Fruit fly (Drosophila melanogaster) whole organism, embryonic: ENCODE data around the gene Cpr30B.
A peak's percentile ranks its signal among the peaks of the same experiment; 100 is the strongest.

Source experiments
- BEAF-32 ChIP-seq: fragments of 200-800 bp; sonication (Bioruptor generic); optimal IDR thresholded peaks from 3 replicates; lab custom pipeline; 2017; ENCODE audit warnings: missing biosample characterization, missing genetic modification characterization, mild to moderate bottlenecking, moderate library complexity, missing genetic modification reagents
- CG10147 ChIP-seq: fragments of 200-800 bp; sonication (Bioruptor generic); optimal IDR thresholded peaks from 2 replicates; lab custom pipeline; 2019; ENCODE audit warnings: missing biosample characterization, mild to moderate bottlenecking, missing genetic modification characterization, moderate library complexity
- CG10543 ChIP-seq: fragments of 200-800 bp; sonication (Bioruptor generic); optimal IDR thresholded peaks from 3 replicates; lab custom pipeline; 2017; ENCODE audit warnings: missing biosample characterization, mild to moderate bottlenecking, missing genetic modification characterization, moderate library complexity
- CG10654 ChIP-seq: fragments of 200-800 bp; sonication (Bioruptor generic); optimal IDR thresholded peaks from 2 replicates; lab custom pipeline; 2016; ENCODE audit warnings: missing biosample characterization, missing genetic modification characterization
- CG10959 ChIP-seq: fragments of 200-800 bp; sonication (Bioruptor generic); IDR thresholded peaks from 2 replicates; pipeline ENCODE4 v1.3.6; 2022; ENCODE audit warnings: missing biosample characterization, missing genetic modification characterization
- CG11560 ChIP-seq: fragments of 200-800 bp; sonication (Bioruptor generic); IDR thresholded peaks from 3 replicates; pipeline ENCODE4 v1.3.6; 2022; ENCODE audit warnings: missing biosample characterization, missing genetic modification characterization
- CG12744 ChIP-seq: fragments of 200-800 bp; sonication (Bioruptor generic); optimal IDR thresholded peaks from 2 replicates; lab custom pipeline; 2016; ENCODE audit warnings: missing biosample characterization, missing genetic modification characterization
- CG13123 ChIP-seq: fragments of 200-800 bp; sonication (Bioruptor generic); optimal IDR thresholded peaks from 2 replicates; lab custom pipeline; 2016; ENCODE audit warnings: missing biosample characterization, missing genetic modification characterization
- CG13424 ChIP-seq: fragments of 200-800 bp; sonication (Bioruptor generic); optimal IDR thresholded peaks from 2 replicates; lab custom pipeline; 2019; ENCODE audit warnings: missing biosample characterization, mild to moderate bottlenecking, missing genetic modification characterization, moderate library complexity
- CG17385 ChIP-seq: fragments of 200-800 bp; sonication (Bioruptor generic); optimal IDR thresholded peaks from 3 replicates; lab custom pipeline; 2018; ENCODE audit warnings: missing biosample characterization, mild to moderate bottlenecking, missing genetic modification characterization
- CG1792 ChIP-seq: fragments of 200-800 bp; sonication (Bioruptor generic); optimal IDR thresholded peaks from 2 replicates; lab custom pipeline; 2016; ENCODE audit warnings: missing biosample characterization, missing genetic modification characterization
- CG1832 ChIP-seq: fragments of 200-800 bp; sonication (Bioruptor generic); optimal IDR thresholded peaks from 2 replicates; lab custom pipeline; 2017; ENCODE audit warnings: missing biosample characterization, mild to moderate bottlenecking, missing genetic modification characterization, inconsistent platforms
- CG2678 ChIP-seq: fragments of 200-800 bp; sonication (Bioruptor generic); optimal IDR thresholded peaks from 3 replicates; lab custom pipeline; 2019; ENCODE audit warnings: missing biosample characterization, mild to moderate bottlenecking, missing genetic modification characterization, moderate library complexity
- CG3065 ChIP-seq: fragments of 200-800 bp; sonication (Bioruptor generic); optimal IDR thresholded peaks from 2 replicates; lab custom pipeline; 2016; ENCODE audit warnings: missing biosample characterization, missing genetic modification characterization
- CG3407 ChIP-seq: fragments of 200-800 bp; sonication (Bioruptor generic); optimal IDR thresholded peaks from 2 replicates; lab custom pipeline; 2018; ENCODE audit warnings: missing biosample characterization, mild to moderate bottlenecking, missing genetic modification characterization
- CG5180 ChIP-seq: fragments of 200-800 bp; sonication (Bioruptor generic); optimal IDR thresholded peaks from 3 replicates; lab custom pipeline; 2017; ENCODE audit warnings: missing biosample characterization, missing genetic modification characterization, mild to moderate bottlenecking, moderate library complexity, missing genetic modification reagents
- CG6791 ChIP-seq: fragments of 200-800 bp; sonication (Bioruptor generic); IDR thresholded peaks from 3 replicates; pipeline ENCODE4 v1.3.6; 2022; ENCODE audit warnings: missing biosample characterization, missing genetic modification characterization; ENCODE audit not compliant: partially characterized antibody
- CG6813 ChIP-seq: fragments of 200-800 bp; sonication (Bioruptor generic); optimal IDR thresholded peaks from 2 replicates; lab custom pipeline; 2017; ENCODE audit warnings: missing biosample characterization, missing genetic modification characterization, mild to moderate bottlenecking, moderate library complexity, missing genetic modification reagents
- CG7271 ChIP-seq: fragments of 200-800 bp; sonication (Bioruptor generic); optimal IDR thresholded peaks from 2 replicates; lab custom pipeline; 2018; ENCODE audit warnings: missing biosample characterization, mild to moderate bottlenecking, missing genetic modification characterization, moderate library complexity
- CG7357 ChIP-seq: fragments of 200-800 bp; sonication (Bioruptor generic); IDR thresholded peaks from 3 replicates; pipeline ENCODE4 v1.3.6; 2022; ENCODE audit warnings: missing biosample characterization, missing genetic modification characterization
- CG7556 ChIP-seq: fragments of 200-800 bp; sonication (Bioruptor generic); optimal IDR thresholded peaks from 2 replicates; lab custom pipeline; 2017; ENCODE audit warnings: missing biosample characterization, mild to moderate bottlenecking, missing genetic modification characterization
- CG9437 ChIP-seq: fragments of 200-800 bp; sonication (Bioruptor generic); optimal IDR thresholded peaks from 2 replicates; lab custom pipeline; 2018; ENCODE audit warnings: missing biosample characterization, mild to moderate bottlenecking, missing genetic modification characterization
- CHES-1-like ChIP-seq: fragments of 200-800 bp; sonication (Bioruptor generic); optimal IDR thresholded peaks from 2 replicates; lab custom pipeline; 2016; ENCODE audit warnings: missing biosample characterization, missing genetic modification characterization
- D19A ChIP-seq: fragments of 200-800 bp; optimal IDR thresholded peaks from 3 replicates; lab custom pipeline; 2019; ENCODE audit warnings: missing biosample characterization, mild to moderate bottlenecking, missing genetic modification characterization, moderate library complexity
- E2f1 ChIP-seq: fragments of 200-800 bp; sonication (Bioruptor generic); IDR thresholded peaks from 2 replicates; pipeline ENCODE4 v1.3.6; 2022; ENCODE audit warnings: missing biosample characterization, missing genetic modification characterization
- HHEX ChIP-seq: fragments of 200-800 bp; sonication (Bioruptor generic); optimal IDR thresholded peaks from 3 replicates; lab custom pipeline; 2017; ENCODE audit warnings: missing biosample characterization, mild to moderate bottlenecking, missing genetic modification characterization, missing genetic modification reagents
- Lpt ChIP-seq: fragments of >200 bp; optimal IDR thresholded peaks from 2 replicates; lab custom pipeline; 2018; ENCODE audit warnings: missing biosample characterization, missing genetic modification characterization
- Optix ChIP-seq: fragments of 200-800 bp; sonication (Bioruptor generic); IDR thresholded peaks from 3 replicates; pipeline ENCODE4 v1.3.6; 2022; ENCODE audit warnings: missing biosample characterization, missing genetic modification characterization
- PHDP ChIP-seq: fragments of 200-800 bp; sonication (Bioruptor generic); optimal IDR thresholded peaks from 3 replicates; lab custom pipeline; 2018; ENCODE audit warnings: missing biosample characterization, mild to moderate bottlenecking, missing genetic modification characterization, moderate library complexity
- Pdp1 ChIP-seq, 2 experiments: fragments of 200-800 bp; sonication (Bioruptor generic); optimal IDR thresholded peaks; 3 replicates each; lab custom pipeline; 2016; ENCODE audit warnings: missing biosample characterization in 2 of 2, missing genetic modification characterization in 2 of 2, mild to moderate bottlenecking in 1 of 2, moderate library complexity in 1 of 2
- Stat92E ChIP-seq, 3 experiments: fragments of >200 bp in 2 of 3; fragments of 200-800 bp in 1 of 3; sonication (Bioruptor generic) in 1 of 3; optimal IDR thresholded peaks; 2 replicates each; lab custom pipeline; 2017 to 2019; ENCODE audit warnings: missing biosample characterization in 3 of 3, missing genetic modification characterization in 3 of 3, mild to moderate bottlenecking in 1 of 3, moderate library complexity in 1 of 3
- bigmax ChIP-seq: fragments of 200-800 bp; sonication (Bioruptor generic); optimal IDR thresholded peaks from 2 replicates; lab custom pipeline; 2018; ENCODE audit warnings: missing biosample characterization, mild to moderate bottlenecking, missing genetic modification characterization
- danr ChIP-seq: fragments of 200-800 bp; sonication (Bioruptor generic); IDR thresholded peaks from 2 replicates; pipeline ENCODE4 v1.3.6; 2022; ENCODE audit warnings: missing biosample characterization, missing genetic modification characterization
- fd64A ChIP-seq: fragments of 200-800 bp; sonication (Bioruptor generic); optimal IDR thresholded peaks from 3 replicates; lab custom pipeline; 2018; ENCODE audit warnings: missing biosample characterization, mild to moderate bottlenecking, missing genetic modification characterization
- fd96Cb ChIP-seq: fragments of 200-800 bp; sonication (Bioruptor generic); optimal IDR thresholded peaks from 2 replicates; lab custom pipeline; 2018; ENCODE audit warnings: missing biosample characterization, mild to moderate bottlenecking, missing genetic modification characterization, moderate library complexity
- grau ChIP-seq: fragments of 200-800 bp; optimal IDR thresholded peaks from 3 replicates; lab custom pipeline; 2019; ENCODE audit warnings: missing biosample characterization, mild to moderate bottlenecking, missing genetic modification characterization, moderate library complexity
- hb ChIP-seq: fragments of 200-800 bp; sonication (Bioruptor generic); IDR thresholded peaks from 3 replicates; pipeline ENCODE4 v1.3.6; 2022; ENCODE audit warnings: missing biosample characterization, missing genetic modification characterization; ENCODE audit not compliant: partially characterized antibody
- hth ChIP-seq: fragments of >200 bp; optimal IDR thresholded peaks from 2 replicates; lab custom pipeline; 2017; ENCODE audit warnings: inconsistent platforms
- inv ChIP-seq: fragments of 200-800 bp; sonication (Bioruptor generic); IDR thresholded peaks from 2 replicates; pipeline ENCODE4 v1.3.6; 2022; ENCODE audit warnings: missing biosample characterization, missing genetic modification characterization; ENCODE audit not compliant: partially characterized antibody
- lbe ChIP-seq: fragments of 200-800 bp; sonication (Bioruptor generic); optimal IDR thresholded peaks from 2 replicates; lab custom pipeline; 2016; ENCODE audit warnings: missing biosample characterization, mild to moderate bottlenecking, missing genetic modification characterization
- pb ChIP-seq: fragments of 200-800 bp; sonication (Bioruptor generic); optimal IDR thresholded peaks from 3 replicates; lab custom pipeline; 2016; ENCODE audit warnings: missing biosample characterization, missing genetic modification characterization
- pros ChIP-seq: fragments of 200-800 bp; sonication (Bioruptor generic); optimal IDR thresholded peaks from 3 replicates; lab custom pipeline; 2019; ENCODE audit warnings: missing biosample characterization, mild to moderate bottlenecking, missing genetic modification characterization, moderate library complexity
- pum ChIP-seq: fragments of 200-800 bp; sonication (Bioruptor generic); optimal IDR thresholded peaks from 2 replicates; lab custom pipeline; 2016; ENCODE audit warnings: missing biosample characterization, missing genetic modification characterization
- run ChIP-seq: fragments of 200-800 bp; sonication (Bioruptor generic); optimal IDR thresholded peaks from 3 replicates; lab custom pipeline; 2018; ENCODE audit warnings: missing biosample characterization, mild to moderate bottlenecking, missing genetic modification characterization
- tna ChIP-seq: fragments of 200-800 bp; sonication (Bioruptor generic); IDR thresholded peaks from 2 replicates; pipeline ENCODE4 v1.3.6; 2022; ENCODE audit warnings: missing biosample characterization, missing genetic modification characterization; ENCODE audit not compliant: partially characterized antibody
- vnd ChIP-seq: fragments of 200-800 bp; sonication (Bioruptor generic); IDR thresholded peaks from 3 replicates; pipeline ENCODE4 v1.3.6; 2022; ENCODE audit warnings: missing biosample characterization, missing genetic modification characterization; ENCODE audit not compliant: partially characterized antibody
- wek ChIP-seq: fragments of 200-800 bp; sonication (Bioruptor generic); optimal IDR thresholded peaks from 3 replicates; lab custom pipeline; 2018; ENCODE audit warnings: missing biosample characterization, mild to moderate bottlenecking, missing genetic modification characterization, moderate library complexity
- z ChIP-seq: fragments of 200-800 bp; sonication (Bioruptor generic); IDR thresholded peaks from 3 replicates; pipeline ENCODE4 v1.3.6; 2022; ENCODE audit warnings: missing biosample characterization, missing genetic modification characterization
- zfh1 ChIP-seq: fragments of 200-800 bp; sonication (Bioruptor generic); IDR thresholded peaks from 3 replicates; pipeline ENCODE4 v1.3.6; 2022; ENCODE audit warnings: missing biosample characterization, missing genetic modification characterization

Cpr30B gene

DNA sequence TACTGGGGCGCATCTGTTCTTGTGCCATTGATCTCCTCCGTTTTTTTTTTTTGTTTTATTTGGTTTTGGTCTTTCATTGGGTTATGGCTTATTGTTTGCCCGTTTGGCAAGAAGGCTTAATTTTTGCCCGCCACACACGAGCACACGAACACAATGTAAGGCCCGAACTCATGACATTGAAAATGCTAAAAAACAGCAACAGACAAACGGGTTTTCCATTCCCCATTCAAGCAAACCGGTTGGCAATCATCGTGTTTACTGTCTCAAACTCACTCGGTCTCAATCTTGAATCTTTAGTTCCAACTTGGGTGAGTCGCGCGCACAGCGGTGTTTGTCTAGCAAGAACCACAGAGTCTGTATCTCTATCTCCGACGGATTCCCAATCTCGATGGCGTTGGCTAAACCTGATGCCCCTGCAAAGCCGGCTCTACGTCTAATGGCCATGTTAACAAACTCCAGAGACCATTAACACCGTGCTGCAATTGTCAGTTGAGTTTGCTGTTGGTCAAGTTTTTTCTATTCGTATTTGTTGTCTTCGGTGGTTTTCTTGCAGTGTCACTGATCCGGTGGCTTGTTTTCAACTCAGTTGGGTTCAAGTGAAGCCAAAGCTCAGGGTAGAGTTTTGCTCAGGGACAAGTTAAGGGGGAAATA, 34.0 kb upstream of the Cpr30B start (continued):
- TF ChIP-seq D19A (tag; lab: Kevin White, UChicago) (no peak), CG2678 (tag; lab: Kevin White, UChicago) (peak; percentile 13), grau (tag; lab: Kevin White, UChicago) (no peak), CG9437 (GFP tag; lab: Kevin White, UChicago) (no peak), Lpt (GFP tag; lab: Kevin White, UChicago) (no peak), CG7556 (GFP tag; lab: Kevin White, UChicago) (no peak), CG6791 (GFP tag; lab: Robert Waterston, UW) (no peak), zfh1 (GFP tag; lab: Robert Waterston, UW) (no peak), HHEX (GFP tag; lab: Kevin White, UChicago) (no peak), CHES-1-like (no peak), fd64A (GFP tag; lab: Kevin White, UChicago) (no peak), CG10147 (no peak), bigmax (GFP tag; lab: Kevin White, UChicago) (no peak), CG10543 (GFP tag; lab: Kevin White, UChicago) (peak; percentile 48), CG13123 (GFP tag; lab: Kevin White, UChicago) (no peak), CG5180 (GFP tag; lab: Kevin White, UChicago) (peak; percentile 30), run (tag; lab: Kevin White, UChicago) (no peak), pros (GFP tag; lab: Kevin White, UChicago) (peak; percentile 63), CG3407 (GFP tag; lab: Kevin White, UChicago) (no peak), CG6813 (peak; percentile 7), CG10654 (no peak), Stat92E (GFP tag; optimal IDR thresholded peaks at IDR 0.05; lab: Kevin White, UChicago) (no peak), PHDP (tag; lab: Kevin White, UChicago) (no peak), z (0 out of 3 replicates have a peak, but pooled peaks have one; percentile 8), CG7271 (tag; lab: Kevin White, UChicago) (no peak), CG1792 (GFP tag; lab: Kevin White, UChicago) (no peak), danr (GFP tag; lab: Robert Waterston, UW) (no peak), wek (GFP tag; lab: Kevin White, UChicago) (no peak), CG12744 (GFP tag; lab: Kevin White, UChicago) (no peak), CG3065 (GFP tag; lab: Kevin White, UChicago) (no peak), lbe (GFP tag; lab: Kevin White, UChicago) (no peak), fd96Cb (tag; lab: Kevin White, UChicago) (no peak), BEAF-32 (GFP tag; lab: Kevin White, UChicago) (no peak), CG10959 (GFP tag; lab: Robert Waterston, UW) (no peak), CG13424 (no peak), Pdp1 (GFP tag; optimal IDR thresholded peaks at IDR 0.05; lab: Kevin White, UChicago) (no peak), hb (GFP tag; lab: Robert Waterston, UW) (no peak), E2f1 (GFP tag; lab: Robert Waterston, UW) (no peak), pum (GFP tag; lab: Kevin White, UChicago) (no peak), Optix (GFP tag; lab: Robert Waterston, UW) (no peak), vnd (GFP tag; lab: Robert Waterston, UW) (no peak), tna (no peak), pb (GFP tag; lab: Kevin White, UChicago) (no peak), CG1832 (GFP tag; lab: Kevin White, UChicago) (no peak), CG7357 (GFP tag; lab: Robert Waterston, UW) (no peak), CG11560 (tag; lab: Robert Waterston, UW) (no peak), hth (no peak), CG17385 (peak; percentile 16), inv (GFP tag; lab: Robert Waterston, UW) (no peak)
